Fruit fly (Drosophila melanogaster) whole organism, wandering third instar larva: ENCODE data around the gene CG31253.

ENCODE experiments used
- Hnf4 ChIP-seq: fragments of 200-800 bp; sonication (Bioruptor generic); optimal IDR thresholded peaks from 2 replicates; lab custom pipeline; 2016; ENCODE audit warnings: missing biosample characterization, mild to moderate bottlenecking, missing genetic modification characterization
- Mio ChIP-seq: sonication (Bioruptor generic); optimal IDR thresholded peaks from 2 replicates; lab custom pipeline; 2016; ENCODE audit warnings: missing biosample characterization, missing genetic modification characterization
- Sp1 ChIP-seq: fragments of 200-800 bp; sonication (Bioruptor generic); optimal IDR thresholded peaks from 3 replicates; lab custom pipeline; 2019; ENCODE audit warnings: missing biosample characterization, mild to moderate bottlenecking, missing genetic modification characterization, moderate library complexity
- Vsx2 ChIP-seq: fragments of 200-300, 225-300 bp; sonication (Bioruptor generic); optimal IDR thresholded peaks from 2 replicates; lab custom pipeline; 2018; ENCODE audit warnings: missing biosample characterization, missing genetic modification characterization; ENCODE audit not compliant: partially characterized antibody
- ey ChIP-seq: fragments of 200-800 bp; sonication (Bioruptor generic); optimal IDR thresholded peaks from 2 replicates; lab custom pipeline; 2016; ENCODE audit warnings: missing biosample characterization, missing genetic modification characterization
- lola ChIP-seq: fragments of >200 bp; optimal IDR thresholded peaks from 2 replicates; lab custom pipeline; 2017; ENCODE audit warnings: missing biosample characterization, missing genetic modification characterization
- psq ChIP-seq: fragments of 200-800 bp; sonication (Bioruptor generic); optimal IDR thresholded peaks from 3 replicates; lab custom pipeline; 2017; ENCODE audit warnings: missing biosample characterization, mild to moderate bottlenecking, missing genetic modification characterization, moderate library complexity
- usp ChIP-seq: fragments of >200 bp; optimal IDR thresholded peaks from 2 replicates; lab custom pipeline; 2017; ENCODE audit warnings: missing biosample characterization, missing genetic modification characterization

dm6 chr3R:27945398-27945797 lies 15.0 kb downstream of the CG31253 start:
- TF ChIP-seq lola (GFP tag; lab: Kevin White, UChicago) (no peak), psq (GFP tag; lab: Kevin White, UChicago) (no peak), ey (GFP tag; lab: Kevin White, UChicago) (no peak), Sp1 (GFP tag; lab: Kevin White, UChicago) (no peak), Hnf4 (GFP tag; lab: Kevin White, UChicago) (no peak), Vsx2 (GFP tag; lab: Kevin White, UChicago) (no peak), usp (no peak), Mio (GFP tag; lab: Kevin White, UChicago) (no peak)
